Worm (Caenorhabditis elegans): ENCODE results near the gene lin-12.
"Not testable (repeated sequence)": the region's sequence is repeated elsewhere in the genome, so short reads cannot be mapped to it uniquely, and the experiment has no call there.

- peak; percentile 28; the same call in 1 of the 2 replicates for TF ChIP-seq ztf-29 (GFP tag; IDR thresholded peaks at IDR 0.05)
- TF ChIP-seq ref-1 (GFP tag; conservative IDR thresholded peaks at IDR 0.05); tab-1 (GFP tag; IDR thresholded peaks at IDR 0.05): not testable (repeated sequence)
- TF ChIP-seq T22C8.4 (GFP tag; IDR thresholded peaks at IDR 0.05) = 0 out of 2 replicates have a peak, but pooled peaks have one; percentile 34
- peak; percentile 87 for TF ChIP-seq flt-1 (GFP tag; IDR thresholded peaks at IDR 0.05)
- 0 out of 2 replicates have a peak, but pooled peaks have one; percentile 43 for TF ChIP-seq klf-2 (GFP tag; conservative IDR thresholded peaks at IDR 0.05)
- 0 out of 2 replicates have a peak, but pooled peaks have one; percentile 49 for TF ChIP-seq ztf-23 (GFP tag; IDR thresholded peaks at IDR 0.05)
Observed at ce11 chrIII:9110914-9111313, 39.6 kb upstream of the lin-12 start.

Measured in whole organism, midembryonic.